Fruit fly (Drosophila melanogaster) whole organism, adult: Measurements from ENCODE around the gene CG31922.

Source experiments
- CG11617 ChIP-seq: fragments of 200-800 bp; sonication (Bioruptor generic); optimal IDR thresholded peaks from 2 replicates; lab custom pipeline; 2017; ENCODE audit warnings: mild to moderate bottlenecking, missing biosample characterization, missing genetic modification reagents, missing genetic modification characterization
- CG12768 ChIP-seq: fragments of 200-800 bp; sonication (Bioruptor generic); optimal IDR thresholded peaks from 2 replicates; lab custom pipeline; 2017; ENCODE audit warnings: missing biosample characterization, missing genetic modification characterization, mild to moderate bottlenecking, moderate library complexity, missing genetic modification reagents
- CG14711 ChIP-seq: fragments of 200-800 bp; sonication (Bioruptor generic); optimal IDR thresholded peaks from 2 replicates; lab custom pipeline; 2018; ENCODE audit warnings: missing biosample characterization, mild to moderate bottlenecking, missing genetic modification characterization, moderate library complexity
- CG1620 ChIP-seq: fragments of 200-800 bp; sonication (Bioruptor generic); optimal IDR thresholded peaks from 2 replicates; lab custom pipeline; 2016; ENCODE audit warnings: missing biosample characterization, missing genetic modification characterization
- CG33017 ChIP-seq: fragments of 200-800 bp; sonication (Bioruptor generic); optimal IDR thresholded peaks from 2 replicates; lab custom pipeline; 2018; ENCODE audit warnings: missing biosample characterization, mild to moderate bottlenecking, missing genetic modification characterization, moderate library complexity
- CG5204 ChIP-seq: fragments of 200-800 bp; sonication (Bioruptor generic); optimal IDR thresholded peaks from 2 replicates; lab custom pipeline; 2016; ENCODE audit warnings: missing biosample characterization, missing genetic modification characterization
- CG7045 ChIP-seq: fragments of 200-800 bp; sonication (Bioruptor generic); optimal IDR thresholded peaks from 2 replicates; lab custom pipeline; 2017; ENCODE audit warnings: missing biosample characterization, mild to moderate bottlenecking, missing genetic modification characterization
- CG7101 ChIP-seq: fragments of 200-800 bp; sonication (Bioruptor generic); optimal IDR thresholded peaks from 2 replicates; lab custom pipeline; 2018; ENCODE audit warnings: missing biosample characterization, mild to moderate bottlenecking, missing genetic modification characterization, moderate library complexity
- Clk ChIP-seq: fragments of 200-800 bp; sonication (Bioruptor generic); optimal IDR thresholded peaks from 2 replicates; lab custom pipeline; 2017; ENCODE audit warnings: missing biosample characterization, missing genetic modification characterization
- Crg-1 ChIP-seq: fragments of 200-800 bp; sonication (Bioruptor generic); optimal IDR thresholded peaks from 2 replicates; lab custom pipeline; 2016; ENCODE audit warnings: missing biosample characterization, missing genetic modification characterization
- Hr96 ChIP-seq: fragments of 200-800 bp; sonication (Bioruptor generic); optimal IDR thresholded peaks from 2 replicates; lab custom pipeline; 2016; ENCODE audit warnings: missing biosample characterization, missing genetic modification characterization
- Mnt ChIP-seq: fragments of 200-800 bp; sonication (Bioruptor generic); optimal IDR thresholded peaks from 2 replicates; lab custom pipeline; 2016; ENCODE audit warnings: missing biosample characterization, mild to moderate bottlenecking, missing genetic modification characterization
- bab1 ChIP-seq: fragments of 200-800 bp; sonication (Bioruptor generic); optimal IDR thresholded peaks from 3 replicates; lab custom pipeline; 2019; ENCODE audit warnings: missing biosample characterization, mild to moderate bottlenecking, missing genetic modification characterization, moderate library complexity
- cic ChIP-seq: fragments of 200-800 bp; sonication (Bioruptor generic); optimal IDR thresholded peaks from 2 replicates; lab custom pipeline; 2017; ENCODE audit warnings: missing biosample characterization, mild to moderate bottlenecking, missing genetic modification characterization, moderate library complexity
- cnc ChIP-seq, 2 experiments: fragments of >200 bp; optimal IDR thresholded peaks; 2 replicates each; lab custom pipeline; 2017
- kay ChIP-seq: fragments of 200-800 bp; sonication (Bioruptor generic); peaks from one replicate; lab custom pipeline; 2016; ENCODE audit warnings: missing biosample characterization, missing genetic modification characterization, borderline replicate concordance
- ovo ChIP-seq: fragments of 200-800 bp; sonication (Bioruptor generic); optimal IDR thresholded peaks from 2 replicates; lab custom pipeline; 2016; ENCODE audit warnings: missing biosample characterization, missing genetic modification characterization
- pad ChIP-seq: fragments of 200-800 bp; sonication (Bioruptor generic); optimal IDR thresholded peaks from 3 replicates; lab custom pipeline; 2017; ENCODE audit warnings: missing biosample characterization, missing genetic modification characterization, mild to moderate bottlenecking, moderate library complexity, missing genetic modification reagents
- tj ChIP-seq: fragments of 200-800 bp; sonication (Bioruptor generic); optimal IDR thresholded peaks from 3 replicates; lab custom pipeline; 2017; ENCODE audit warnings: missing biosample characterization, mild to moderate bottlenecking, missing genetic modification characterization, moderate library complexity
- toe ChIP-seq: fragments of 200-800 bp; sonication (Bioruptor generic); optimal IDR thresholded peaks from 2 replicates; lab custom pipeline; 2016; ENCODE audit warnings: missing biosample characterization, missing genetic modification characterization

Gene CG31922

dm6 chr2L:1217033-1217612, 47.1 kb downstream of the CG31922 start:
- no peak for TF ChIP-seq CG1620 (GFP tag; lab: Kevin White, UChicago)
- no peak for TF ChIP-seq CG5204 (GFP tag; lab: Kevin White, UChicago)
- no peak for TF ChIP-seq Crg-1 (GFP tag; lab: Kevin White, UChicago)
- no peak for TF ChIP-seq Mnt (GFP tag; lab: Kevin White, UChicago)
- no peak for TF ChIP-seq cnc (optimal IDR thresholded peaks at IDR 0.05; lab: Kevin White, UChicago)
- TF ChIP-seq CG14711 (tag; lab: Kevin White, UChicago) = no peak
- TF ChIP-seq bab1 (GFP tag; lab: Kevin White, UChicago) = no peak
- no peak for TF ChIP-seq pad (GFP tag; lab: Kevin White, UChicago)
- no peak for TF ChIP-seq ovo
- TF ChIP-seq kay (GFP tag; lab: Kevin White, UChicago) = no peak
- no peak for TF ChIP-seq cic (GFP tag; lab: Kevin White, UChicago)
- no peak for TF ChIP-seq CG7045 (GFP tag; lab: Kevin White, UChicago)
- no peak for TF ChIP-seq toe (GFP tag; lab: Kevin White, UChicago)
- TF ChIP-seq tj (GFP tag; lab: Kevin White, UChicago) = no peak
- TF ChIP-seq CG11617 (GFP tag; lab: Kevin White, UChicago) = no peak
- TF ChIP-seq Hr96 (GFP tag; lab: Kevin White, UChicago) = no peak
- no peak for TF ChIP-seq CG7101 (tag; lab: Kevin White, UChicago)

- TF ChIP-seq Hr96 (GFP tag; lab: Kevin White, UChicago) = no peak
- TF ChIP-seq kay (GFP tag; lab: Kevin White, UChicago) = peak; percentile 47
- TF ChIP-seq cic (GFP tag; lab: Kevin White, UChicago) = peak; percentile 89
These were observed 48.0 kb downstream of the CG31922 start for dm6 chr2L:1217892-1218473.

- no peak for TF ChIP-seq CG14711 (tag; lab: Kevin White, UChicago)
- no peak for TF ChIP-seq CG7045 (GFP tag; lab: Kevin White, UChicago)
- no peak for TF ChIP-seq bab1 (GFP tag; lab: Kevin White, UChicago)
- TF ChIP-seq Clk (GFP tag; lab: Kevin White, UChicago) = no peak
- TF ChIP-seq ovo = no peak
- no peak for TF ChIP-seq cnc (optimal IDR thresholded peaks at IDR 0.05; lab: Kevin White, UChicago)
- no peak for TF ChIP-seq Mnt (GFP tag; lab: Kevin White, UChicago)
- no peak for TF ChIP-seq kay (GFP tag; lab: Kevin White, UChicago)
- TF ChIP-seq CG1620 (GFP tag; lab: Kevin White, UChicago) = no peak
- TF ChIP-seq Crg-1 (GFP tag; lab: Kevin White, UChicago) = no peak
- no peak for TF ChIP-seq CG5204 (GFP tag; lab: Kevin White, UChicago)
- no peak for TF ChIP-seq CG11617 (GFP tag; lab: Kevin White, UChicago)
- TF ChIP-seq CG12768 (GFP tag; lab: Kevin White, UChicago) = no peak
- no peak for TF ChIP-seq tj (GFP tag; lab: Kevin White, UChicago)
- TF ChIP-seq CG7101 (tag; lab: Kevin White, UChicago) = no peak
- TF ChIP-seq cic (GFP tag; lab: Kevin White, UChicago) = no peak
- no peak for TF ChIP-seq CG33017 (tag; lab: Kevin White, UChicago)
These were observed 48.5 kb downstream of the CG31922 start for dm6 chr2L:1218475-1218874.

dm6 chr2L:1218993-1219392, 49.0 kb downstream of the CG31922 start, which contains the start of gene CG42329:
TSS of gene CG42329 (plus strand) at chr2L:1219293.
- TF ChIP-seq Mnt (GFP tag; lab: Kevin White, UChicago) = peak; percentile 42
- TF ChIP-seq bab1 (GFP tag; lab: Kevin White, UChicago) = no peak
- no peak for TF ChIP-seq cic (GFP tag; lab: Kevin White, UChicago)
- no peak for TF ChIP-seq Hr96 (GFP tag; lab: Kevin White, UChicago)
- TF ChIP-seq CG11617 (GFP tag; lab: Kevin White, UChicago) = no peak
- no peak for TF ChIP-seq CG12768 (GFP tag; lab: Kevin White, UChicago)
